Worm (Caenorhabditis elegans) whole organism, late embryonic: ENCODE results near the gene C25G6.1.

Experiments
- C38D4.7 ChIP-seq: fragments of 200-800 bp; sonication (Bioruptor generic); optimal IDR thresholded peaks from 2 replicates; lab custom pipeline; 2018; ENCODE audit warnings: mild to moderate bottlenecking, missing genetic modification characterization, moderate library complexity, missing compliant biosample characterization
- Y22D7AL.16 ChIP-seq: sonication (generic microtip); optimal IDR thresholded peaks from 2 replicates; lab custom pipeline; 2016; ENCODE audit warnings: missing genetic modification characterization, missing compliant biosample characterization
- ceh-14 ChIP-seq: sonication (generic microtip); optimal IDR thresholded peaks from 2 replicates; lab custom pipeline; 2016; ENCODE audit warnings: missing genotype, missing genetic modification characterization, missing compliant biosample characterization
- ceh-18 ChIP-seq: sonication (generic microtip); optimal IDR thresholded peaks from 2 replicates; lab custom pipeline; 2016; ENCODE audit warnings: missing genetic modification characterization, missing compliant biosample characterization
- ceh-2 ChIP-seq: sonication (generic microtip); optimal IDR thresholded peaks from 2 replicates; lab custom pipeline; 2016; ENCODE audit warnings: missing genotype, missing genetic modification characterization, missing compliant biosample characterization
- ceh-24 ChIP-seq: sonication (generic microtip); optimal IDR thresholded peaks from 2 replicates; lab custom pipeline; 2016; ENCODE audit warnings: mild to moderate bottlenecking, missing genetic modification characterization, missing compliant biosample characterization
- ceh-31 ChIP-seq: sonication (generic microtip); optimal IDR thresholded peaks from 2 replicates; lab custom pipeline; 2016; ENCODE audit warnings: missing genetic modification characterization, missing compliant biosample characterization
- ceh-48 ChIP-seq: sonication (generic microtip); optimal IDR thresholded peaks from 2 replicates; lab custom pipeline; 2016; ENCODE audit warnings: missing genetic modification characterization, inconsistent platforms, missing compliant biosample characterization
- ceh-9 ChIP-seq: sonication (generic microtip); optimal IDR thresholded peaks from 2 replicates; lab custom pipeline; 2016; ENCODE audit warnings: mild to moderate bottlenecking, missing genetic modification characterization, inconsistent platforms, missing compliant biosample characterization
- elt-2 ChIP-seq: sonication (generic microtip); optimal IDR thresholded peaks from 2 replicates; lab custom pipeline; 2016; ENCODE audit warnings: missing genetic modification reagents, missing genetic modification characterization, missing compliant biosample characterization
- elt-4 ChIP-seq: sonication (generic microtip); optimal IDR thresholded peaks from 2 replicates; lab custom pipeline; 2016; ENCODE audit warnings: missing genetic modification characterization, missing compliant biosample characterization
- fax-1 ChIP-seq: sonication (generic microtip); optimal IDR thresholded peaks from 2 replicates; lab custom pipeline; 2016; ENCODE audit warnings: missing genotype, missing genetic modification characterization, missing compliant biosample characterization
- fkh-10 ChIP-seq: fragments of 150-350 bp; optimal IDR thresholded peaks from 2 replicates; lab custom pipeline; 2014; ENCODE audit warnings: missing biosample characterization, missing genetic modification reagents, missing genetic modification characterization
- fkh-6 ChIP-seq: sonication (generic microtip); optimal IDR thresholded peaks from 2 replicates; lab custom pipeline; 2016; ENCODE audit warnings: missing genetic modification characterization, missing compliant biosample characterization
- hlh-13 ChIP-seq: fragments of 200-800 bp; sonication (Bioruptor generic); optimal IDR thresholded peaks from 2 replicates; lab custom pipeline; 2018; ENCODE audit warnings: mild to moderate bottlenecking, missing genetic modification characterization, missing compliant biosample characterization
- hlh-30 ChIP-seq: sonication (generic microtip); optimal IDR thresholded peaks from 2 replicates; lab custom pipeline; 2017; ENCODE audit warnings: antibody characterized with exemption, missing genetic modification characterization, missing compliant biosample characterization; ENCODE audit not compliant: insufficient read depth
- hlh-6 ChIP-seq: sonication (generic microtip); optimal IDR thresholded peaks from 2 replicates; lab custom pipeline; 2016; ENCODE audit warnings: missing genotype, missing genetic modification characterization, missing compliant biosample characterization
- lin-11 ChIP-seq: fragments of 200-800 bp; sonication (Bioruptor generic); optimal IDR thresholded peaks from 2 replicates; lab custom pipeline; 2018; ENCODE audit warnings: mild to moderate bottlenecking, missing genetic modification characterization, missing compliant biosample characterization
- madf-2 ChIP-seq: sonication (generic microtip); optimal IDR thresholded peaks from 2 replicates; lab custom pipeline; 2017; ENCODE audit warnings: missing genetic modification characterization, missing compliant biosample characterization
- nfya-1 ChIP-seq: sonication (generic microtip); optimal IDR thresholded peaks from 2 replicates; lab custom pipeline; 2017; ENCODE audit warnings: missing genetic modification characterization, mild to moderate bottlenecking, missing compliant biosample characterization, antibody characterized with exemption, moderate library complexity
- nhr-11 ChIP-seq: fragments of 150-350 bp; optimal IDR thresholded peaks from 2 replicates; lab custom pipeline; 2014; ENCODE audit warnings: missing biosample characterization, missing genetic modification characterization
- nhr-232 ChIP-seq: sonication (generic microtip); optimal IDR thresholded peaks from 2 replicates; lab custom pipeline; 2016; ENCODE audit warnings: missing genetic modification characterization, missing compliant biosample characterization
- npax-4 ChIP-seq: sonication (generic microtip); optimal IDR thresholded peaks from 2 replicates; lab custom pipeline; 2016; ENCODE audit warnings: missing genetic modification characterization, missing compliant biosample characterization
- odd-2 ChIP-seq: sonication (generic microtip); optimal IDR thresholded peaks from 2 replicates; lab custom pipeline; 2017; ENCODE audit warnings: antibody characterized with exemption, mild to moderate bottlenecking, missing genetic modification characterization, missing compliant biosample characterization
- pag-3 ChIP-seq: sonication (generic microtip); optimal IDR thresholded peaks from 2 replicates; lab custom pipeline; 2016; ENCODE audit warnings: missing compliant biosample characterization, missing genetic modification characterization, borderline replicate concordance
- pax-1 ChIP-seq: fragments of 150-350 bp; optimal IDR thresholded peaks from 2 replicates; lab custom pipeline; 2014; ENCODE audit warnings: missing biosample characterization, missing genetic modification characterization
- pha-2 ChIP-seq: sonication (generic microtip); optimal IDR thresholded peaks from 2 replicates; lab custom pipeline; 2017; ENCODE audit warnings: mild to moderate bottlenecking, missing genetic modification characterization, missing compliant biosample characterization
- pha-4 ChIP-seq: fragments of 150-350 bp; optimal IDR thresholded peaks from 2 replicates; lab custom pipeline; 2018; ENCODE audit warnings: missing biosample characterization, missing genetic modification reagents, missing genetic modification characterization
- pqm-1 ChIP-seq: sonication (generic microtip); optimal IDR thresholded peaks from 2 replicates; lab custom pipeline; 2016; ENCODE audit warnings: missing genetic modification characterization, missing compliant biosample characterization
- rnt-1 ChIP-seq: sonication (generic microtip); optimal IDR thresholded peaks from 2 replicates; lab custom pipeline; 2016; ENCODE audit warnings: missing genetic modification characterization, missing compliant biosample characterization
- sdc-2 ChIP-seq: sonication (generic microtip); optimal IDR thresholded peaks from 2 replicates; lab custom pipeline; 2016; ENCODE audit warnings: missing genotype, missing genetic modification characterization, missing compliant biosample characterization
- sox-2 ChIP-seq: fragments of 200-800 bp; sonication (Bioruptor generic); IDR thresholded peaks from 2 replicates; pipeline ENCODE4 v1.3.6; 2022; ENCODE audit warnings: missing genetic modification reagents, missing genetic modification characterization, missing compliant biosample characterization
- tbx-2 ChIP-seq: sonication (generic microtip); optimal IDR thresholded peaks from 2 replicates; lab custom pipeline; 2016; ENCODE audit warnings: missing genetic modification characterization, missing compliant biosample characterization
- ttx-3 ChIP-seq: sonication (generic microtip); optimal IDR thresholded peaks from 2 replicates; lab custom pipeline; 2016; ENCODE audit warnings: missing genetic modification reagents, missing genetic modification characterization, missing compliant biosample characterization
- unc-42 ChIP-seq: sonication (generic microtip); optimal IDR thresholded peaks from 2 replicates; lab custom pipeline; 2016; ENCODE audit warnings: missing genotype, missing genetic modification characterization, missing compliant biosample characterization
- unc-55 ChIP-seq: sonication (generic microtip); optimal IDR thresholded peaks from 2 replicates; lab custom pipeline; 2017; ENCODE audit warnings: missing biosample characterization, missing genetic modification reagents, missing genetic modification characterization
- unc-86 ChIP-seq: sonication (generic microtip); optimal IDR thresholded peaks from 2 replicates; lab custom pipeline; 2016; ENCODE audit warnings: missing genetic modification characterization, missing compliant biosample characterization
- zip-5 ChIP-seq: sonication (generic microtip); optimal IDR thresholded peaks from 2 replicates; lab custom pipeline; 2016; ENCODE audit warnings: missing genetic modification characterization, missing compliant biosample characterization
- ztf-16 ChIP-seq: sonication (generic microtip); optimal IDR thresholded peaks from 2 replicates; lab custom pipeline; 2017; ENCODE audit warnings: missing genetic modification characterization, missing compliant biosample characterization

C25G6.1 gene

ce11 chrX:1270598-1270997 lies at the start of gene C25G6.1:
Gene C25G6.1 (plus strand): TSS chrX:1270898.
- no peak for TF ChIP-seq pha-4 (tag; lab: Kevin White, UChicago)
- no peak for TF ChIP-seq hlh-30
- TF ChIP-seq elt-4, result no peak
- TF ChIP-seq unc-42 (tag; lab: Kevin White, UChicago), result no peak
- no peak for TF ChIP-seq ceh-18 (tag; lab: Kevin White, UChicago)
- TF ChIP-seq Y22D7AL.16, result no peak
- no peak for TF ChIP-seq nhr-232
- TF ChIP-seq ceh-24, result no peak
- no peak for TF ChIP-seq elt-2 (tag; lab: Kevin White, UChicago)
- TF ChIP-seq pha-2 (tag; lab: Kevin White, UChicago), result no peak
- TF ChIP-seq ceh-2 (tag; lab: Kevin White, UChicago), result no peak
- no peak for TF ChIP-seq sox-2 (GFP tag; lab: Robert Waterston, UW)
- TF ChIP-seq ttx-3, result no peak

DNA sequence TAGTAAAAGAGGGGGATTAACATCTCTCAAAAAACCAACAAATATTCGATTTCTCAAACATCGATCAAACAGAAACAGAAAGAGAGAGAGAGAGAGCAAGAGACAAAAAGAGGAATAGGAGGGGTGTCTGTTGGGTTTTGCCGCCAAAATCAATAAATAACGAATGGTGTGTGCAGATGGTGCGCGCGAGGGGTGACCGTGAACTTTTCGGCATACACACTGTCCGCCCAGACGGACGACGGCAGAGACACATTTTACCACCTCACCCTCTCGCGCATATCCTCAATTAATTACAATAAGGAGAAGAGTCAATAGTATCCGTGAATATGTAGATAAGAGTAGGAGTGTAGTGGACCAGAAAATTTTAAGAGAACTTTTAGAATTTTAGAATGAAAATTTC lies 48.3 kb upstream of the C25G6.1 start:
- TF ChIP-seq sox-2 (GFP tag; lab: Robert Waterston, UW) (no peak), fkh-10 (GFP tag; lab: Kevin White, UChicago) (no peak), hlh-13 (GFP tag; lab: Kevin White, UChicago) (no peak), lin-11 (tag; lab: Kevin White, UChicago) (no peak), unc-55 (GFP tag; lab: Kevin White, UChicago) (no peak), tbx-2 (tag; lab: Kevin White, UChicago) (peak; percentile 10), C38D4.7 (GFP tag; lab: Kevin White, UChicago) (no peak), fkh-6 (tag; lab: Kevin White, UChicago) (no peak), ceh-24 (no peak), ceh-48 (peak; percentile 26), pag-3 (tag; lab: Kevin White, UChicago) (no peak), nhr-11 (no peak), ceh-31 (tag; lab: Kevin White, UChicago) (peak; percentile 3), ztf-16 (no peak), sdc-2 (tag; lab: Kevin White, UChicago) (no peak)
- TF ChIP-seq, all 69 proteins: peak for 3

ce11 chrX:1223089-1223488 lies 47.6 kb upstream of the C25G6.1 start:
- no peak for TF ChIP-seq ttx-3
- no peak for TF ChIP-seq sdc-2 (tag; lab: Kevin White, UChicago)
- no peak for TF ChIP-seq odd-2 (tag; lab: Kevin White, UChicago)
- no peak for TF ChIP-seq pax-1
- TF ChIP-seq pha-4 (tag; lab: Kevin White, UChicago), result no peak
- no peak for TF ChIP-seq pag-3 (tag; lab: Kevin White, UChicago)
- TF ChIP-seq zip-5, result no peak
- TF ChIP-seq, all 69 proteins: peak for 0

ce11 chrX:1223841-1224240 lies 46.9 kb upstream of the C25G6.1 start:
- TF ChIP-seq npax-4 (tag; lab: Kevin White, UChicago), result no peak
- TF ChIP-seq C38D4.7 (GFP tag; lab: Kevin White, UChicago), result peak; percentile 6
- peak; percentile 93 for TF ChIP-seq sox-2 (GFP tag; lab: Robert Waterston, UW)
- TF ChIP-seq ceh-31 (tag; lab: Kevin White, UChicago), result peak; percentile 4
- peak; percentile 56 for TF ChIP-seq unc-55 (GFP tag; lab: Kevin White, UChicago)
- TF ChIP-seq nfya-1, result peak; percentile 3
- TF ChIP-seq, all 69 proteins: peak for 5

- no peak for TF ChIP-seq fax-1 (tag; lab: Kevin White, UChicago)
- TF ChIP-seq pqm-1 (tag; lab: Kevin White, UChicago), result no peak
- no peak for TF ChIP-seq ceh-18 (tag; lab: Kevin White, UChicago)
- TF ChIP-seq ceh-24, result no peak
- TF ChIP-seq unc-86, result no peak
- TF ChIP-seq ceh-2 (tag; lab: Kevin White, UChicago), result no peak
- no peak for TF ChIP-seq rnt-1
- no peak for TF ChIP-seq ceh-14 (tag; lab: Kevin White, UChicago)
- no peak for TF ChIP-seq npax-4 (tag; lab: Kevin White, UChicago)
- no peak for TF ChIP-seq zip-5
- TF ChIP-seq hlh-6, result no peak
- no peak for TF ChIP-seq pax-1
- no peak for TF ChIP-seq fkh-6 (tag; lab: Kevin White, UChicago)
- no peak for TF ChIP-seq ceh-9
- no peak for TF ChIP-seq madf-2 (tag; lab: Kevin White, UChicago)
Measured at ce11 chrX:1230658-1231057, 40.0 kb upstream of the C25G6.1 start, which contains the start of gene C46H3.2. Gene C46H3.2 (minus strand): TSS chrX:1230758.
